Worm (Caenorhabditis elegans): ENCODE data around the gene F38A1.6.
"Not testable (repeated sequence)": the region's sequence is repeated elsewhere in the genome, so short reads cannot be mapped to it uniquely, and the experiment has no call there.

DNA sequence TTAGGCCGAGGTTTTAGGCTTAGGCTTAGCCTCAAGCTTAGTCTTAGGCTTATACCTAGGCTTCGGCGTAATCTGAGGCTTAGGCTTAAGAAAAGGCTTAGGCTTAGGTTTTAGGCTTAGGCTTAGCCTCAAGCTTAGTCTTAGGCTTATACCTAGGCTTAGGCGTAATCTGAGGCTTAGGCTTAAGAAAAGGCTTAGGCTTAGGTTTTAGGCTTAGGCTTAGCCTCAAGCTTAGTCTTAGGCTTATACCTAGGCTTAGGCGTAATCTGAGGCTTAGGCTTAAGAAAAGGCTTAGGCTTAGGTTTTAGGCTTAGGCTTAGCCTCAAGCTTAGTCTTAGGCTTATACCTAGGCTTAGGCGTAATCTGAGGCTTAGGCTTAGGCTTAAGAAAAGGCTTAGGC, 34.4 kb upstream of the F38A1.6 start:
- TF ChIP-seq hnd-1 (tag; optimal IDR thresholded peaks at IDR 0.05); ama-1 (optimal IDR thresholded peaks at IDR 0.05); tra-4 (tag; optimal IDR thresholded peaks at IDR 0.05); flt-1 (GFP tag; IDR thresholded peaks at IDR 0.05); hmg-4 (GFP tag; optimal IDR thresholded peaks at IDR 0.05); ets-7 (tag; optimal IDR thresholded peaks at IDR 0.05); scrt-1 (GFP tag; IDR thresholded peaks at IDR 0.05); F13C5.2 (tag; optimal IDR thresholded peaks at IDR 0.05); aly-1 (tag; optimal IDR thresholded peaks at IDR 0.05); hmbx-1 (tag; optimal IDR thresholded peaks at IDR 0.05): not testable (repeated sequence)
- peak; percentile 72 for TF ChIP-seq ceh-36 (tag; optimal IDR thresholded peaks at IDR 0.05)
